Worm (Caenorhabditis elegans) whole organism, L2 larva: ENCODE data around the gene scl-2.
A peak's percentile ranks its signal among the peaks of the same experiment; 100 is the strongest.

ENCODE experiments used
- C34F6.9 ChIP-seq: fragments of 150-350 bp; optimal IDR thresholded peaks from 2 replicates; lab custom pipeline; 2014; ENCODE audit warnings: missing biosample characterization, missing genetic modification characterization
- F13H6.1 ChIP-seq: sonication (generic microtip); optimal IDR thresholded peaks from 2 replicates; lab custom pipeline; 2016; ENCODE audit warnings: missing genetic modification characterization, missing compliant biosample characterization
- R02D3.7 ChIP-seq: fragments of 150-350 bp; optimal IDR thresholded peaks from 2 replicates; lab custom pipeline; 2014; ENCODE audit warnings: missing biosample characterization, missing genetic modification characterization
- Y55F3AM.14 ChIP-seq: fragments of 200-800 bp; sonication (Bioruptor generic); optimal IDR thresholded peaks from 2 replicates; lab custom pipeline; 2018; ENCODE audit warnings: mild to moderate bottlenecking, missing genetic modification characterization, missing compliant biosample characterization
- alr-1 ChIP-seq: fragments of 150-350 bp; optimal IDR thresholded peaks from 2 replicates; lab custom pipeline; 2014; ENCODE audit warnings: missing biosample characterization, missing genetic modification characterization
- aly-2 ChIP-seq: fragments of 150-350 bp; optimal IDR thresholded peaks from 2 replicates; lab custom pipeline; 2014; ENCODE audit warnings: missing biosample characterization, missing genetic modification characterization
- ama-1 ChIP-seq: fragments of 150-350 bp; optimal IDR thresholded peaks from 2 replicates; lab custom pipeline; 2018; ENCODE audit warnings: inconsistent platforms
- blmp-1 ChIP-seq: sonication (generic microtip); optimal IDR thresholded peaks from 2 replicates; lab custom pipeline; 2017; ENCODE audit warnings: missing genetic modification characterization, mild to moderate bottlenecking, missing compliant biosample characterization, antibody characterized with exemption, moderate library complexity; ENCODE audit not compliant: insufficient read depth
- ceh-16 ChIP-seq: fragments of 150-350 bp; optimal IDR thresholded peaks from 2 replicates; lab custom pipeline; 2014; ENCODE audit warnings: missing biosample characterization, missing genetic modification characterization
- crh-2 ChIP-seq: sonication (generic microtip); optimal IDR thresholded peaks from 2 replicates; lab custom pipeline; 2017; ENCODE audit warnings: missing biosample characterization, missing genetic modification characterization
- dmd-4 ChIP-seq: sonication (generic microtip); optimal IDR thresholded peaks from 2 replicates; lab custom pipeline; 2017; ENCODE audit warnings: missing biosample characterization, missing genetic modification characterization
- egl-27 ChIP-seq: sonication (generic microtip); optimal IDR thresholded peaks from 3 replicates; lab custom pipeline; 2017; ENCODE audit warnings: missing biosample characterization, missing genetic modification reagents, missing genetic modification characterization
- elt-1 ChIP-seq: fragments of 150-350 bp; optimal IDR thresholded peaks from 2 replicates; lab custom pipeline; 2014; ENCODE audit warnings: missing biosample characterization, missing genetic modification characterization
- elt-3 ChIP-seq: sonication (generic microtip); optimal IDR thresholded peaks from 2 replicates; lab custom pipeline; 2017; ENCODE audit warnings: missing biosample characterization, missing genetic modification characterization
- fos-1 ChIP-seq: fragments of 150-350 bp; optimal IDR thresholded peaks from 2 replicates; lab custom pipeline; 2014; ENCODE audit warnings: missing biosample characterization, missing genetic modification characterization
- gmeb-1 ChIP-seq: fragments of 150-350 bp; optimal IDR thresholded peaks from 2 replicates; lab custom pipeline; 2014; ENCODE audit warnings: missing biosample characterization, missing genetic modification characterization
- lin-11 ChIP-seq: fragments of 150-350 bp; sonication (generic microtip); optimal IDR thresholded peaks from 2 replicates; lab custom pipeline; 2014; ENCODE audit warnings: missing biosample characterization, missing genetic modification characterization, inconsistent platforms, mixed read lengths
- lin-13 ChIP-seq: fragments of 150-350 bp; optimal IDR thresholded peaks from 2 replicates; lab custom pipeline; 2014; ENCODE audit warnings: missing biosample characterization, missing genetic modification reagents, missing genetic modification characterization
- lin-39 ChIP-seq: fragments of 150-350 bp; optimal IDR thresholded peaks from 2 replicates; lab custom pipeline; 2014; ENCODE audit warnings: missing biosample characterization, missing genetic modification reagents, missing genetic modification characterization
- lsy-2 ChIP-seq, 2 experiments: fragments of 150-350 bp in 1 of 2; sonication (generic microtip) in 1 of 2; optimal IDR thresholded peaks; 2 replicates each; lab custom pipeline; 2014 to 2017; ENCODE audit warnings: missing biosample characterization in 2 of 2, missing genetic modification characterization in 2 of 2
- mab-5 ChIP-seq: fragments of 150-350 bp; optimal IDR thresholded peaks from 2 replicates; lab custom pipeline; 2014; ENCODE audit warnings: missing biosample characterization, missing genetic modification characterization
- mdl-1 ChIP-seq, 2 experiments: fragments of 150-350 bp in 1 of 2; sonication (generic microtip) in 1 of 2; optimal IDR thresholded peaks; 2 replicates each; lab custom pipeline; 2017; ENCODE audit warnings: missing biosample characterization in 2 of 2, missing genetic modification characterization in 2 of 2
- nhr-12 ChIP-seq: fragments of 150-350 bp; optimal IDR thresholded peaks from 2 replicates; lab custom pipeline; 2014; ENCODE audit warnings: missing biosample characterization, missing genetic modification characterization
- nhr-129 ChIP-seq: fragments of 150-350 bp; optimal IDR thresholded peaks from 2 replicates; lab custom pipeline; 2014; ENCODE audit warnings: missing biosample characterization, missing genetic modification characterization
- nhr-237 ChIP-seq: fragments of 150-350 bp; optimal IDR thresholded peaks from 2 replicates; lab custom pipeline; 2014; ENCODE audit warnings: missing biosample characterization, missing genetic modification characterization
- nhr-77 ChIP-seq: fragments of 150-350 bp; optimal IDR thresholded peaks from 2 replicates; lab custom pipeline; 2014; ENCODE audit warnings: missing biosample characterization, missing genetic modification characterization
- sem-4 ChIP-seq: fragments of 150-350 bp; optimal IDR thresholded peaks from 2 replicates; lab custom pipeline; 2014; ENCODE audit warnings: missing biosample characterization, missing genetic modification reagents, missing genetic modification characterization
- skn-1 ChIP-seq: sonication (generic microtip); optimal IDR thresholded peaks from 2 replicates; lab custom pipeline; 2017; ENCODE audit warnings: missing biosample characterization, missing genetic modification characterization
- sma-3 ChIP-seq: sonication (generic microtip); optimal IDR thresholded peaks from 2 replicates; lab custom pipeline; 2016; ENCODE audit warnings: missing genetic modification reagents, missing genetic modification characterization, missing compliant biosample characterization
- sma-9 ChIP-seq, 2 experiments: fragments of 150-350 bp in 1 of 2; sonication (generic microtip) in 1 of 2; optimal IDR thresholded peaks; 2 replicates each; lab custom pipeline; 2014 to 2016; ENCODE audit warnings: missing genetic modification characterization in 2 of 2, mild to moderate bottlenecking in 1 of 2, missing biosample characterization in 1 of 2, missing compliant biosample characterization in 1 of 2, missing genetic modification reagents in 1 of 2, moderate library complexity in 1 of 2
- snpc-4 ChIP-seq: fragments of 150-350 bp; optimal IDR thresholded peaks from 2 replicates; lab custom pipeline; 2014; ENCODE audit warnings: missing biosample characterization, missing genetic modification characterization
- unc-55 ChIP-seq: fragments of 150-350 bp; sonication (generic microtip); optimal IDR thresholded peaks from 3 replicates; lab custom pipeline; 2014; ENCODE audit warnings: missing biosample characterization, missing genetic modification reagents, missing genetic modification characterization
- unc-62 ChIP-seq: fragments of 150-350 bp; optimal IDR thresholded peaks from 2 replicates; lab custom pipeline; 2014; ENCODE audit warnings: missing biosample characterization, missing genetic modification reagents, missing genetic modification characterization
- zag-1 ChIP-seq: fragments of 150-350 bp; optimal IDR thresholded peaks from 2 replicates; lab custom pipeline; 2014; ENCODE audit warnings: missing biosample characterization, missing genetic modification characterization
- ztf-1 ChIP-seq: fragments of 200-800 bp; sonication (Bioruptor generic); conservative IDR thresholded peaks from 2 replicates; pipeline ENCODE4 v1.3.6; 2022; ENCODE audit warnings: missing genetic modification characterization, missing compliant biosample characterization
- ztf-11 ChIP-seq: sonication (generic microtip); optimal IDR thresholded peaks from 2 replicates; lab custom pipeline; 2017; ENCODE audit warnings: missing biosample characterization, missing genetic modification characterization
- ztf-4 ChIP-seq: fragments of 150-350 bp; optimal IDR thresholded peaks from 2 replicates; lab custom pipeline; 2014; ENCODE audit warnings: missing biosample characterization, missing genetic modification characterization

The scl-2 gene

ce11 chrIV:13025853-13026343, 31.6 kb upstream of the scl-2 start:
- TF ChIP-seq nhr-77 (tag; lab: Kevin White, UChicago) (no peak), ceh-16 (tag; lab: Kevin White, UChicago) (no peak), lin-13 (GFP tag; lab: Kevin White, UChicago) (peak; percentile 12), Y55F3AM.14 (GFP tag; lab: Kevin White, UChicago) (peak; percentile 44), mdl-1 (tag; optimal IDR thresholded peaks at IDR 0.05; lab: Kevin White, UChicago) (peak; percentile 7 to 46), egl-27 (tag; lab: Kevin White, UChicago) (peak; percentile 4), lsy-2 (tag; optimal IDR thresholded peaks at IDR 0.05; lab: Kevin White, UChicago) (peak; percentile 1 to 23), F13H6.1 (peak; percentile 49), sma-3 (GFP tag; lab: Kevin White, UChicago) (no peak), C34F6.9 (tag; lab: Kevin White, UChicago) (peak; percentile 58), lin-11 (peak; percentile 2), unc-55 (GFP tag; lab: Kevin White, UChicago) (peak; percentile 75), nhr-129 (peak; percentile 81), crh-2 (peak; percentile 58), R02D3.7 (no peak), ama-1 (no peak), nhr-12 (tag; lab: Kevin White, UChicago) (no peak), zag-1 (peak; percentile 17), gmeb-1 (no peak)

ce11 chrIV:13026762-13027161, 30.7 kb upstream of the scl-2 start:
- TF ChIP-seq mab-5 (tag; lab: Kevin White, UChicago) (no peak), fos-1 (tag; lab: Kevin White, UChicago) (peak; percentile 69), alr-1 (tag; lab: Kevin White, UChicago) (no peak), mdl-1 (tag; optimal IDR thresholded peaks at IDR 0.05; lab: Kevin White, UChicago) (peak in 1 of 2 experiments; percentile 8), zag-1 (no peak), snpc-4 (tag; lab: Kevin White, UChicago) (no peak), lsy-2 (tag; optimal IDR thresholded peaks at IDR 0.05; lab: Kevin White, UChicago) (no peak), sma-9 (GFP tag; optimal IDR thresholded peaks at IDR 0.05; lab: Kevin White, UChicago) (peak; percentile 85), sma-9 (tag; optimal IDR thresholded peaks at IDR 0.05; lab: Kevin White, UChicago) (no peak), ama-1 (no peak), ztf-1 (GFP tag; lab: Robert Waterston, UW) (no peak), nhr-237 (tag; lab: Kevin White, UChicago) (no peak), crh-2 (peak; percentile 2), dmd-4 (no peak), unc-62 (no peak), nhr-12 (tag; lab: Kevin White, UChicago) (no peak), elt-3 (tag; lab: Kevin White, UChicago) (no peak)

ce11 chrIV:13027801-13028641, 29.5 kb upstream of the scl-2 start:
- TF ChIP-seq skn-1 (tag; lab: Kevin White, UChicago) (no peak), alr-1 (tag; lab: Kevin White, UChicago) (no peak), aly-2 (no peak), Y55F3AM.14 (GFP tag; lab: Kevin White, UChicago) (peak; percentile 17), crh-2 (peak; percentile 1), ztf-4 (no peak), sem-4 (peak; percentile 48), blmp-1 (tag; lab: Kevin White, UChicago) (no peak), elt-1 (tag; lab: Kevin White, UChicago) (no peak), dmd-4 (no peak), elt-3 (tag; lab: Kevin White, UChicago) (no peak), zag-1 (no peak), lin-39 (tag; lab: Kevin White, UChicago) (no peak), ztf-11 (tag; lab: Kevin White, UChicago) (no peak), nhr-129 (peak; percentile 32), F13H6.1 (no peak)
